Worm (Caenorhabditis elegans) whole organism, L3 larva: ENCODE results near the gene msp-55.
"Not testable (repeated sequence)": the region's sequence is repeated elsewhere in the genome, so short reads cannot be mapped to it uniquely, and the experiment has no call there.

Experiments
- ZK546.5 ChIP-seq: sonication (generic microtip); optimal IDR thresholded peaks from 2 replicates; lab custom pipeline; 2017; ENCODE audit warnings: missing biosample characterization, missing genetic modification characterization
- aly-2 ChIP-seq: fragments of 150-350 bp; optimal IDR thresholded peaks from 2 replicates; lab custom pipeline; 2014; ENCODE audit warnings: missing biosample characterization, missing genetic modification characterization
- ceh-16 ChIP-seq: sonication (generic microtip); optimal IDR thresholded peaks from 2 replicates; lab custom pipeline; 2017; ENCODE audit warnings: missing biosample characterization, missing genetic modification characterization
- ceh-28 ChIP-seq: fragments of 150-350 bp; optimal IDR thresholded peaks from 2 replicates; lab custom pipeline; 2014; ENCODE audit warnings: missing biosample characterization, missing genetic modification reagents, missing genetic modification characterization
- ceh-82 ChIP-seq: fragments of 150-350 bp; optimal IDR thresholded peaks from 2 replicates; lab custom pipeline; 2014; ENCODE audit warnings: missing biosample characterization, missing genetic modification characterization
- ceh-9 ChIP-seq: sonication (generic microtip); optimal IDR thresholded peaks from 2 replicates; lab custom pipeline; 2018; ENCODE audit warnings: missing biosample characterization, missing genetic modification characterization
- elt-2 ChIP-seq: sonication (generic microtip); optimal IDR thresholded peaks from 2 replicates; lab custom pipeline; 2016; ENCODE audit warnings: missing genetic modification reagents, mild to moderate bottlenecking, missing genetic modification characterization, missing compliant biosample characterization
- elt-3 ChIP-seq, 3 experiments: fragments of 150-350 bp in 1 of 3; sonication (generic microtip) in 2 of 3; optimal IDR thresholded peaks; 2 replicates in 2 of 3; 4 replicates in 1 of 3; lab custom pipeline; 2014 to 2017; ENCODE audit warnings: missing biosample characterization in 3 of 3, missing genetic modification characterization in 3 of 3
- eor-1 ChIP-seq, 2 experiments: fragments of 150-350 bp; optimal IDR thresholded peaks; 2 replicates each; lab custom pipeline; 2014 to 2018; ENCODE audit warnings: missing biosample characterization in 2 of 2, missing genetic modification characterization in 2 of 2
- fkh-2 ChIP-seq: fragments of 150-350 bp; optimal IDR thresholded peaks from 2 replicates; lab custom pipeline; 2014; ENCODE audit warnings: missing biosample characterization, missing genetic modification reagents, missing genetic modification characterization
- fos-1 ChIP-seq: fragments of 150-350 bp; optimal IDR thresholded peaks from 2 replicates; lab custom pipeline; 2014; ENCODE audit warnings: missing biosample characterization, missing genetic modification characterization
- jun-1 ChIP-seq: fragments of 150-350 bp; optimal IDR thresholded peaks from 2 replicates; lab custom pipeline; 2014; ENCODE audit warnings: missing biosample characterization, missing genetic modification reagents, missing genetic modification characterization
- lin-15B ChIP-seq: fragments of 150-350 bp; optimal IDR thresholded peaks from 2 replicates; lab custom pipeline; 2014; ENCODE audit warnings: missing biosample characterization, missing genetic modification characterization
- lin-39 ChIP-seq: fragments of 150-350 bp; optimal IDR thresholded peaks from 2 replicates; lab custom pipeline; 2018; ENCODE audit warnings: missing biosample characterization, missing genetic modification reagents, missing genetic modification characterization
- lsy-12 ChIP-seq: sonication (generic microtip); optimal IDR thresholded peaks from 2 replicates; lab custom pipeline; 2016; ENCODE audit warnings: mild to moderate bottlenecking, missing genetic modification characterization, missing compliant biosample characterization
- mdl-1 ChIP-seq: fragments of 150-350 bp; optimal IDR thresholded peaks from 2 replicates; lab custom pipeline; 2014; ENCODE audit warnings: missing biosample characterization, missing genetic modification characterization
- nfya-1 ChIP-seq: sonication (generic microtip); optimal IDR thresholded peaks from 2 replicates; lab custom pipeline; 2017; ENCODE audit warnings: missing genetic modification characterization, mild to moderate bottlenecking, missing compliant biosample characterization, antibody characterized with exemption, moderate library complexity; ENCODE audit not compliant: insufficient read depth
- nhr-11 ChIP-seq: fragments of 150-350 bp; optimal IDR thresholded peaks from 2 replicates; lab custom pipeline; 2014; ENCODE audit warnings: missing biosample characterization, missing genetic modification characterization
- nhr-12 ChIP-seq: fragments of 150-350 bp; optimal IDR thresholded peaks from 2 replicates; lab custom pipeline; 2014; ENCODE audit warnings: missing biosample characterization, missing genetic modification characterization
- nhr-237 ChIP-seq: fragments of 150-350 bp; optimal IDR thresholded peaks from 2 replicates; lab custom pipeline; 2014; ENCODE audit warnings: missing biosample characterization, missing genetic modification characterization
- nhr-25 ChIP-seq: sonication (generic microtip); optimal IDR thresholded peaks from 2 replicates; lab custom pipeline; 2017; ENCODE audit warnings: missing biosample characterization, missing genetic modification characterization
- nhr-28 ChIP-seq: fragments of 150-350 bp; optimal IDR thresholded peaks from 2 replicates; lab custom pipeline; 2014; ENCODE audit warnings: missing biosample characterization, missing genetic modification characterization
- nhr-43 ChIP-seq: sonication (generic microtip); optimal IDR thresholded peaks from 2 replicates; lab custom pipeline; 2016; ENCODE audit warnings: mild to moderate bottlenecking, missing genetic modification characterization, missing compliant biosample characterization; ENCODE audit not compliant: poor library complexity, severe bottlenecking
- pha-4 ChIP-seq: fragments of 150-350 bp; optimal IDR thresholded peaks from 2 replicates; lab custom pipeline; 2014; ENCODE audit warnings: missing biosample characterization, missing genetic modification reagents, missing genetic modification characterization
- sea-2 ChIP-seq: fragments of 150-350 bp; sonication (generic microtip); optimal IDR thresholded peaks from 4 replicates; lab custom pipeline; 2014; ENCODE audit warnings: missing biosample characterization, missing genetic modification reagents, missing genetic modification characterization
- skn-1 ChIP-seq: fragments of 150-350 bp; optimal IDR thresholded peaks from 2 replicates; lab custom pipeline; 2014; ENCODE audit warnings: missing biosample characterization, missing genetic modification characterization
- tbx-2 ChIP-seq: sonication (generic microtip); optimal IDR thresholded peaks from 2 replicates; lab custom pipeline; 2016; ENCODE audit warnings: mild to moderate bottlenecking, missing genetic modification characterization, missing compliant biosample characterization
- unc-39 ChIP-seq: sonication (generic microtip); optimal IDR thresholded peaks from 4 replicates; lab custom pipeline; 2017; ENCODE audit warnings: missing biosample characterization, missing genetic modification characterization
- unc-62 ChIP-seq: fragments of 150-350 bp; sonication (generic microtip); optimal IDR thresholded peaks from 4 replicates; lab custom pipeline; 2014; ENCODE audit warnings: missing biosample characterization, missing genetic modification reagents, missing genetic modification characterization

msp-55 gene

ce11 chrIV:5016461-5016860 lies 39.4 kb downstream of the msp-55 start, which contains the start of gene ssq-4:
TSS of gene ssq-4 (plus strand) at chrIV:5016479.
- not testable (repeated sequence) for TF ChIP-seq nhr-237, ZK546.5, nhr-11 (tag; lab: Kevin White, UChicago)

DNA sequence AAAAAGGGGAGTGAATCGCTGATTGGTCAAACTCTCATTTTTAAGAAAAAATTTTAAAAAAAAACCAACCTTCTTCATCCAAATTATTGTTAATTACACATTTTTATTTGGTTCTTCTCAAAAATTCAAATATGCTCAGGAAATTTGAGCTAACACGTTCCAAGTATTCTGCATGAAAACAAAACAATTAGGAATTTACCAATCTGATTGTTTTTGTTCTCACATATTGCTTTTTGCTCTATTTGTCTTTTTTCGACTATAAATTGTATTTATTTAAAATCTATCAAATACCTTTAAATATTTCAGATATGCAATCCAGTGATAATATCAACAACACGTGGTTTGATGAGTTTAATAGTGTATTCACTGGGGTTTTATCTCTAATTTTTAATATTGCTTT lies 43.6 kb downstream of the msp-55 start, which contains the start of gene srm-1:
Gene srm-1 (plus strand): TSS at position 301 of the 400 bp plus-strand sequence.
- no peak for TF ChIP-seq lsy-12 (tag; lab: Kevin White, UChicago)
- no peak for TF ChIP-seq elt-2 (tag; lab: Kevin White, UChicago)
- no peak for TF ChIP-seq ceh-16 (tag; lab: Kevin White, UChicago)
- no peak for TF ChIP-seq nhr-25 (tag; lab: Kevin White, UChicago)
- no peak for TF ChIP-seq ceh-28 (tag; lab: Kevin White, UChicago)
- TF ChIP-seq elt-3 (tag; optimal IDR thresholded peaks at IDR 0.05; lab: Kevin White, UChicago), result no peak
- TF ChIP-seq jun-1 (tag; lab: Kevin White, UChicago), result no peak
- TF ChIP-seq aly-2 (tag; lab: Kevin White, UChicago), result no peak
- TF ChIP-seq ceh-82 (tag; lab: Kevin White, UChicago), result no peak
- TF ChIP-seq fos-1 (tag; lab: Kevin White, UChicago), result no peak
- TF ChIP-seq nfya-1, result no peak
- TF ChIP-seq unc-39 (tag; lab: Kevin White, UChicago), result no peak
- TF ChIP-seq nhr-12, result no peak

DNA sequence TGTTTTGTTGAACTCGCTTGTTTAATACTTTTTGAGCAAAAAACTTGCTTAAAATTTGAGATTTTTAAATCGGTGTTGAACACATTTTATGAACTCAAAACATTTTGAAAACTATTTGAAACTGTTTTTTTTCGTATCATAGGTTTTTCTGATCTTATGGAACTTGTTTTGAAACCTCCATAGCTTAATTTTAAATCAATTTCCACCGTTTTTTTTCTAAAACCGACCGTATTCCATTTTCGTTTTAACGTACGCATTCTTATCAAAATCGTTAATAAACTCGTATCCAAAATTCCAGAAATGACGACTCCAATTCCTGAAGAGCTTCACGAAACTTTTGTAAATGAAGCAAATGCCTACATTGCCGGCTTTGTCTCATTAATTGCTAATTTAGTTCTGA lies 47.4 kb downstream of the msp-55 start, which contains the start of gene srm-2:
Gene srm-2 (plus strand): TSS at position 301 of the 400 bp plus-strand sequence.
- no peak for TF ChIP-seq unc-39 (tag; lab: Kevin White, UChicago)
- no peak for TF ChIP-seq ceh-82 (tag; lab: Kevin White, UChicago)
- TF ChIP-seq ZK546.5 (tag; lab: Kevin White, UChicago), result no peak
- TF ChIP-seq unc-62 (GFP tag; lab: Kevin White, UChicago), result no peak
- no peak for TF ChIP-seq mdl-1
- TF ChIP-seq sea-2, result no peak
- TF ChIP-seq aly-2 (tag; lab: Kevin White, UChicago), result no peak
- no peak for TF ChIP-seq skn-1 (tag; lab: Kevin White, UChicago)
- TF ChIP-seq pha-4 (tag; lab: Kevin White, UChicago), result no peak
- TF ChIP-seq elt-2 (tag; lab: Kevin White, UChicago), result no peak
- TF ChIP-seq lin-15B (tag; lab: Kevin White, UChicago), result no peak
- no peak for TF ChIP-seq elt-3 (tag; optimal IDR thresholded peaks at IDR 0.05; lab: Kevin White, UChicago)
- TF ChIP-seq fkh-2, result no peak
- TF ChIP-seq eor-1 (tag; optimal IDR thresholded peaks at IDR 0.05; lab: Kevin White, UChicago), result no peak
- no peak for TF ChIP-seq nhr-43
- no peak for TF ChIP-seq lin-39 (tag; lab: Kevin White, UChicago)
- no peak for TF ChIP-seq ceh-9 (tag; lab: Kevin White, UChicago)
- TF ChIP-seq tbx-2 (tag; lab: Kevin White, UChicago), result no peak
- TF ChIP-seq nhr-28 (tag; lab: Kevin White, UChicago), result no peak
- TF ChIP-seq, all 47 proteins: peak for 0
